Worm (Caenorhabditis elegans) whole organism, young adult: Measurements from ENCODE around the gene srx-90.

Experiments used
- F23B12.7 ChIP-seq: sonication (generic microtip); optimal IDR thresholded peaks from 2 replicates; lab custom pipeline; 2017; ENCODE audit warnings: missing genetic modification characterization, mild to moderate bottlenecking, missing compliant biosample characterization, antibody characterized with exemption, moderate library complexity; ENCODE audit not compliant: insufficient read depth
- F55B11.4 ChIP-seq: sonication (generic microtip); optimal IDR thresholded peaks from 2 replicates; lab custom pipeline; 2016; ENCODE audit warnings: missing compliant biosample characterization, missing genetic modification characterization, borderline replicate concordance; ENCODE audit not compliant: insufficient read depth
- T07F8.4 ChIP-seq: sonication (generic microtip); optimal IDR thresholded peaks from 2 replicates; lab custom pipeline; 2016; ENCODE audit warnings: mild to moderate bottlenecking, missing genetic modification characterization, moderate library complexity, missing compliant biosample characterization
- Y53F4B.3 ChIP-seq: fragments of 200-800 bp; sonication (Bioruptor generic); IDR thresholded peaks from 2 replicates; pipeline ENCODE4 v1.3.6; 2022; ENCODE audit warnings: missing genetic modification reagents, missing genetic modification characterization, missing compliant biosample characterization
- Y67H2A.10 ChIP-seq: fragments of 200-800 bp; sonication (Bioruptor generic); conservative IDR thresholded peaks from 2 replicates; pipeline ENCODE4 v1.3.6; 2022; ENCODE audit warnings: missing genetic modification reagents, missing genetic modification characterization, missing compliant biosample characterization
- ZK185.1 ChIP-seq: sonication (generic microtip); optimal IDR thresholded peaks from 2 replicates; lab custom pipeline; 2016; ENCODE audit warnings: mild to moderate bottlenecking, missing genetic modification characterization, missing compliant biosample characterization; ENCODE audit not compliant: poor library complexity, severe bottlenecking
- akir-1 ChIP-seq: fragments of 200-800 bp; sonication (Bioruptor generic); optimal IDR thresholded peaks from 2 replicates; lab custom pipeline; 2018; ENCODE audit warnings: mild to moderate bottlenecking, missing genetic modification characterization, moderate library complexity, missing compliant biosample characterization
- ama-1 ChIP-seq, 3 experiments: fragments of 150-350 bp in 1 of 3; sonication (generic microtip) in 2 of 3; optimal IDR thresholded peaks; 2 replicates each; lab custom pipeline; 2014 to 2018; ENCODE audit warnings: missing biosample characterization in 2 of 3, missing genetic modification characterization in 2 of 3, missing genetic modification reagents in 2 of 3
- aptf-2 ChIP-seq: fragments of 200-800 bp; sonication (Bioruptor generic); conservative IDR thresholded peaks from 2 replicates; pipeline ENCODE4 v1.3.6; 2022; ENCODE audit warnings: missing genetic modification reagents, missing genetic modification characterization, missing compliant biosample characterization
- athp-1 ChIP-seq: sonication (generic microtip); optimal IDR thresholded peaks from 2 replicates; lab custom pipeline; 2017; ENCODE audit warnings: mild to moderate bottlenecking, missing genetic modification characterization, missing compliant biosample characterization
- ceh-58 ChIP-seq: fragments of 200-800 bp; sonication (Bioruptor generic); IDR thresholded peaks from 2 replicates; pipeline ENCODE4 v1.3.6; 2022; ENCODE audit warnings: missing genetic modification characterization, missing compliant biosample characterization
- ceh-79 ChIP-seq: sonication (generic microtip); optimal IDR thresholded peaks from 2 replicates; lab custom pipeline; 2017; ENCODE audit warnings: mild to moderate bottlenecking, missing genetic modification characterization, missing compliant biosample characterization
- chd-7 ChIP-seq: sonication (generic microtip); optimal IDR thresholded peaks from 2 replicates; lab custom pipeline; 2016; ENCODE audit warnings: mild to moderate bottlenecking, missing genetic modification characterization, moderate library complexity, missing compliant biosample characterization
- die-1 ChIP-seq: sonication (generic microtip); optimal IDR thresholded peaks from 2 replicates; lab custom pipeline; 2016; ENCODE audit warnings: missing genotype, mild to moderate bottlenecking, missing genetic modification characterization, missing compliant biosample characterization
- dox-1 ChIP-seq: fragments of 200-800 bp; sonication (Bioruptor generic); IDR thresholded peaks from 2 replicates; pipeline ENCODE4 v1.3.6; 2022; ENCODE audit warnings: missing genetic modification reagents, missing genetic modification characterization, missing compliant biosample characterization
- egl-18 ChIP-seq: fragments of 200-800 bp; sonication (Bioruptor generic); IDR thresholded peaks from 2 replicates; pipeline ENCODE4 v1.3.6; 2022; ENCODE audit warnings: missing genetic modification reagents, missing genetic modification characterization, missing compliant biosample characterization
- egl-44 ChIP-seq: fragments of 200-800 bp; sonication (Bioruptor generic); IDR thresholded peaks from 2 replicates; pipeline ENCODE4 v1.3.6; 2022; ENCODE audit warnings: missing genetic modification reagents, missing genetic modification characterization, missing compliant biosample characterization
- egrh-3 ChIP-seq: fragments of 200-800 bp; sonication (Bioruptor generic); IDR thresholded peaks from 2 replicates; pipeline ENCODE4 v1.3.6; 2022; ENCODE audit warnings: missing genetic modification reagents, missing genetic modification characterization, missing compliant biosample characterization
- ekl-4 ChIP-seq: fragments of 200-800 bp; sonication (Bioruptor generic); IDR thresholded peaks from 2 replicates; pipeline ENCODE4 v1.3.6; 2022; ENCODE audit warnings: missing genetic modification reagents, missing genetic modification characterization, missing compliant biosample characterization
- ets-4 ChIP-seq: fragments of 200-800 bp; sonication (Bioruptor generic); optimal IDR thresholded peaks from 2 replicates; lab custom pipeline; 2018; ENCODE audit warnings: mild to moderate bottlenecking, missing genetic modification characterization, missing compliant biosample characterization
- him-1 ChIP-seq: sonication (generic microtip); optimal IDR thresholded peaks from 2 replicates; lab custom pipeline; 2016; ENCODE audit warnings: missing genotype, missing genetic modification reagents, missing genetic modification characterization, missing compliant biosample characterization
- hlh-12 ChIP-seq: sonication (generic microtip); optimal IDR thresholded peaks from 2 replicates; lab custom pipeline; 2016; ENCODE audit warnings: missing genetic modification characterization, missing compliant biosample characterization
- let-526 ChIP-seq: fragments of 200-800 bp; sonication (Bioruptor generic); IDR thresholded peaks from 2 replicates; pipeline ENCODE4 v1.3.6; 2022; ENCODE audit warnings: missing genetic modification reagents, missing genetic modification characterization, missing compliant biosample characterization
- lin-54 ChIP-seq: fragments of 200-800 bp; sonication (Bioruptor generic); optimal IDR thresholded peaks from 2 replicates; lab custom pipeline; 2018; ENCODE audit warnings: mild to moderate bottlenecking, missing genetic modification characterization, missing compliant biosample characterization
- lsy-27 ChIP-seq: sonication (generic microtip); optimal IDR thresholded peaks from 2 replicates; lab custom pipeline; 2017; ENCODE audit warnings: missing genetic modification characterization, mild to moderate bottlenecking, missing compliant biosample characterization, antibody characterized with exemption, missing genotype, borderline replicate concordance; ENCODE audit not compliant: insufficient read depth
- madf-6 ChIP-seq: fragments of 200-800 bp; sonication (Bioruptor generic); IDR thresholded peaks from 2 replicates; pipeline ENCODE4 v1.3.6; 2022; ENCODE audit warnings: missing genetic modification reagents, missing genetic modification characterization, missing compliant biosample characterization
- mel-28 ChIP-seq: sonication (generic microtip); optimal IDR thresholded peaks from 2 replicates; lab custom pipeline; 2016; ENCODE audit warnings: borderline replicate concordance, mild to moderate bottlenecking, missing genetic modification characterization, missing compliant biosample characterization
- mes-4 ChIP-seq: sonication (generic microtip); optimal IDR thresholded peaks from 2 replicates; lab custom pipeline; 2016; ENCODE audit warnings: missing genotype, missing genetic modification characterization, missing compliant biosample characterization
- pha-4 ChIP-seq: fragments of 150-350 bp; sonication (generic microtip); optimal IDR thresholded peaks from 2 replicates; lab custom pipeline; 2014; ENCODE audit warnings: missing biosample characterization, missing genetic modification reagents, missing genetic modification characterization
- repo-1 ChIP-seq: sonication (generic microtip); optimal IDR thresholded peaks from 2 replicates; lab custom pipeline; 2017; ENCODE audit warnings: mild to moderate bottlenecking, missing genetic modification characterization, missing compliant biosample characterization
- rpc-1 ChIP-seq, 2 experiments: fragments of 150-350 bp in 1 of 2; sonication (generic microtip) in 1 of 2; optimal IDR thresholded peaks; 2 replicates each; lab custom pipeline; 2014 to 2018; ENCODE audit warnings: missing biosample characterization in 1 of 2, missing genetic modification characterization in 1 of 2, missing genetic modification reagents in 1 of 2, missing genotype in 1 of 2
- sdz-38 ChIP-seq: sonication (generic microtip); optimal IDR thresholded peaks from 2 replicates; lab custom pipeline; 2016; ENCODE audit warnings: missing genotype, missing genetic modification characterization, missing compliant biosample characterization
- sea-2 ChIP-seq: fragments of 200-800 bp; sonication (Bioruptor generic); IDR thresholded peaks from 2 replicates; pipeline ENCODE4 v1.3.6; 2022; ENCODE audit warnings: missing genetic modification characterization, missing compliant biosample characterization
- snpc-3.4 ChIP-seq: sonication (generic microtip); optimal IDR thresholded peaks from 2 replicates; lab custom pipeline; 2017; ENCODE audit warnings: missing genetic modification characterization, mild to moderate bottlenecking, missing compliant biosample characterization, antibody characterized with exemption, moderate library complexity, missing genotype, missing genetic modification reagents
- snpc-4 ChIP-seq, 5 experiments: fragments of 150-350 bp in 1 of 5; sonication (generic microtip) in 4 of 5; optimal IDR thresholded peaks; 2 replicates each; lab custom pipeline; 2014 to 2018; ENCODE audit warnings: missing genetic modification characterization in 5 of 5, missing biosample characterization in 3 of 5, antibody characterized with exemption in 2 of 5, mild to moderate bottlenecking in 2 of 5, missing compliant biosample characterization in 2 of 5, missing genotype in 2 of 5, moderate library complexity in 2 of 5, missing genetic modification reagents in 1 of 5
- tbx-9 ChIP-seq: sonication (generic microtip); optimal IDR thresholded peaks from 2 replicates; lab custom pipeline; 2016; ENCODE audit warnings: borderline replicate concordance, missing genetic modification characterization, inconsistent platforms, missing compliant biosample characterization
- xnd-1 ChIP-seq: sonication (generic microtip); optimal IDR thresholded peaks from 2 replicates; lab custom pipeline; 2016; ENCODE audit warnings: missing genotype, missing genetic modification reagents, missing genetic modification characterization, missing compliant biosample characterization
- zim-3 ChIP-seq: sonication (generic microtip); optimal IDR thresholded peaks from 2 replicates; lab custom pipeline; 2017; ENCODE audit warnings: mild to moderate bottlenecking, missing genetic modification characterization, moderate library complexity, missing compliant biosample characterization

The srx-90 gene

ce11 chrV:11610481-11610880, 29.6 kb downstream of the srx-90 start, which contains the start of gene sas-5 (continued):
- TF ChIP-seq egl-18: no peak
- no peak for TF ChIP-seq zim-3 (tag; lab: Kevin White, UChicago)
- TF ChIP-seq xnd-1 (tag; lab: Kevin White, UChicago): peak; percentile 72
- no peak for TF ChIP-seq ama-1 (optimal IDR thresholded peaks at IDR 0.05; lab: Kevin White, UChicago)
- TF ChIP-seq ama-1 (GFP tag; optimal IDR thresholded peaks at IDR 0.05; lab: Kevin White, UChicago): no peak
- peak; percentile 18 for TF ChIP-seq T07F8.4 (tag; lab: Kevin White, UChicago)
- peak; percentile 40 for TF ChIP-seq rpc-1 (optimal IDR thresholded peaks at IDR 0.05; lab: Kevin White, UChicago)
- no peak for TF ChIP-seq rpc-1 (tag; optimal IDR thresholded peaks at IDR 0.05; lab: Kevin White, UChicago)
- no peak for TF ChIP-seq pha-4
- no peak for TF ChIP-seq akir-1 (GFP tag; lab: Kevin White, UChicago)
- peak; percentile 87 for TF ChIP-seq dox-1 (GFP tag; lab: Robert Waterston, UW)
- peak; percentile 14 for TF ChIP-seq die-1 (tag; lab: Kevin White, UChicago)
- TF ChIP-seq aptf-2 (GFP tag; lab: Robert Waterston, UW): no peak
- TF ChIP-seq sea-2 (GFP tag; lab: Robert Waterston, UW): no peak
- TF ChIP-seq mes-4 (tag; lab: Kevin White, UChicago): no peak
- no peak for TF ChIP-seq chd-7 (tag; lab: Kevin White, UChicago)
- TF ChIP-seq ceh-79 (tag; lab: Kevin White, UChicago): no peak
- TF ChIP-seq him-1 (tag; lab: Kevin White, UChicago): peak; percentile 78
- peak; percentile 78 for TF ChIP-seq ekl-4
- no peak for TF ChIP-seq mel-28 (tag; lab: Kevin White, UChicago)
- no peak for TF ChIP-seq repo-1 (tag; lab: Kevin White, UChicago)
- no peak for TF ChIP-seq ceh-58 (GFP tag; lab: Robert Waterston, UW)
- peak; percentile 88 for TF ChIP-seq snpc-3.4 (tag; lab: Kevin White, UChicago)
- no peak for TF ChIP-seq F55B11.4 (tag; lab: Kevin White, UChicago)
- TF ChIP-seq egl-44 (GFP tag; lab: Robert Waterston, UW): no peak
- peak; percentile 87 for TF ChIP-seq lin-54 (GFP tag; lab: Kevin White, UChicago)
- TF ChIP-seq hlh-12 (tag; lab: Kevin White, UChicago): no peak
- peak; percentile 93 for TF ChIP-seq madf-6 (GFP tag; lab: Robert Waterston, UW)
- TF ChIP-seq lsy-27 (tag; lab: Kevin White, UChicago): no peak
- no peak for TF ChIP-seq Y67H2A.10 (GFP tag; lab: Robert Waterston, UW)
- TF ChIP-seq ZK185.1 (tag; lab: Kevin White, UChicago): peak; percentile 73

- no peak for TF ChIP-seq madf-6 (GFP tag; lab: Robert Waterston, UW)
- no peak for TF ChIP-seq tbx-9 (tag; lab: Kevin White, UChicago)
- no peak for TF ChIP-seq lin-54 (GFP tag; lab: Kevin White, UChicago)
- no peak for TF ChIP-seq sdz-38 (tag; lab: Kevin White, UChicago)
- TF ChIP-seq F23B12.7 (tag; lab: Kevin White, UChicago): no peak
- TF ChIP-seq ets-4: no peak
- no peak for TF ChIP-seq egrh-3 (GFP tag; lab: Robert Waterston, UW)
- no peak for TF ChIP-seq let-526 (GFP tag; lab: Robert Waterston, UW)
- no peak for TF ChIP-seq athp-1
- no peak for TF ChIP-seq snpc-4 (GFP tag; optimal IDR thresholded peaks at IDR 0.05; lab: Kevin White, UChicago)
- TF ChIP-seq snpc-4 (tag; optimal IDR thresholded peaks at IDR 0.05; lab: Kevin White, UChicago): no peak
- no peak for TF ChIP-seq egl-44 (GFP tag; lab: Robert Waterston, UW)
- TF ChIP-seq ZK185.1 (tag; lab: Kevin White, UChicago): no peak
- TF ChIP-seq Y53F4B.3 (GFP tag; lab: Robert Waterston, UW): no peak
Observed at ce11 chrV:11613007-11613406, 32.1 kb downstream of the srx-90 start, which contains the start of gene tag-290. Gene tag-290, plus strand, starts transcription at chrV:11613307.
